Fruit fly (Drosophila melanogaster) Kc167 (cell line): Measurements from ENCODE around the gene CG17648.

Experiments used
- Myc ChIP-seq: fragments of >200 bp; optimal IDR thresholded peaks from 2 replicates; lab custom pipeline; 2017; ENCODE audit warnings: missing external identifiers
- Sin3A ChIP-seq: fragments of >200 bp; optimal IDR thresholded peaks from 2 replicates; lab custom pipeline; 2018; ENCODE audit warnings: missing external identifiers
- h ChIP-seq: fragments of >200 bp; optimal IDR thresholded peaks from 3 replicates; lab custom pipeline; 2018; ENCODE audit warnings: missing external identifiers
- insv ChIP-seq: fragments of >200 bp; optimal IDR thresholded peaks from 3 replicates; lab custom pipeline; 2018; ENCODE audit warnings: missing external identifiers
- psq ChIP-seq: fragments of >200 bp; optimal IDR thresholded peaks from 2 replicates; lab custom pipeline; 2017; ENCODE audit warnings: missing external identifiers
- ttk ChIP-seq: sonication (Bioruptor generic); optimal IDR thresholded peaks from 2 replicates; lab custom pipeline; 2017; ENCODE audit warnings: missing external identifiers

DNA sequence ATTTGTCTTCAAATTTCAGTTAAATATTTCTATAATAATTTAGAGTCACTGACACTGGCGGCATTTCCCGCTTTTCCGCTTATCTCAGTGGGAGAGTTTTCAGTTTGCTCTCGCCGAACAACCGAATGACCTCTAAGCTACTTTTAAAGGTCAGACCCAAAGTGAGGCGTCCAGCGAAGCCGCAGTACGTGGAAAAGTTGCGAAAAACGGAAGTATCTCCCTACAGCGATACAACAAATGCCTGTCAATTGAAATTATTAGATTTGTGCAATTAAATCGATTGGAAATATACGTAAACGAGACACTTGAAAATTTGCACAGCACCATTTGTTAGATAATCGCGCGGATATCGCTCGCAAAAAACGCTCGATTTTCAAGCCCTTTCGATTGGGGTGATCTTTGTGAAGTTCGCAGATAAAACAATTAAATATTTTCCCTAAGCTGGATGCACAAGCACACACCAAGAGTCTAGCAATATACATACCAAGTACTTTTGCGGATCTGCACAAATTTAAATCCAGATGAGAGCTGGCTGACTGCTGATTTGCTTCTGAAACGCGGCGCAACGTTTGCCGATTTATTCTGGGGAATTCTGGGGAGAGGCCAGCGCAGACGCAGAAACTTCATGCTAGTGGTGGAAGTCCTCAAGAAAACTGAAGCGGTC is 24.8 kb upstream of the CG17648 start:
- no peak for TF ChIP-seq Sin3A (lab: Kevin White, UChicago)
- no peak for TF ChIP-seq ttk (lab: Kevin White, UChicago)
- TF ChIP-seq psq (lab: Kevin White, UChicago), result no peak
- TF ChIP-seq Myc (lab: Kevin White, UChicago), result no peak
- TF ChIP-seq insv (lab: Kevin White, UChicago), result no peak
- no peak for TF ChIP-seq h
